Fruit fly (Drosophila melanogaster) whole organism, larva: Measurements from ENCODE around the gene Vm26Aa.
A peak's percentile ranks its signal among the peaks of the same experiment; 100 is the strongest.

Experiments
- noc ChIP-seq: fragments of 200-800 bp; sonication (Bioruptor generic); optimal IDR thresholded peaks from 3 replicates; lab custom pipeline; 2019; ENCODE audit warnings: missing biosample characterization, mild to moderate bottlenecking, missing genetic modification characterization, moderate library complexity

Vm26Aa gene

DNA sequence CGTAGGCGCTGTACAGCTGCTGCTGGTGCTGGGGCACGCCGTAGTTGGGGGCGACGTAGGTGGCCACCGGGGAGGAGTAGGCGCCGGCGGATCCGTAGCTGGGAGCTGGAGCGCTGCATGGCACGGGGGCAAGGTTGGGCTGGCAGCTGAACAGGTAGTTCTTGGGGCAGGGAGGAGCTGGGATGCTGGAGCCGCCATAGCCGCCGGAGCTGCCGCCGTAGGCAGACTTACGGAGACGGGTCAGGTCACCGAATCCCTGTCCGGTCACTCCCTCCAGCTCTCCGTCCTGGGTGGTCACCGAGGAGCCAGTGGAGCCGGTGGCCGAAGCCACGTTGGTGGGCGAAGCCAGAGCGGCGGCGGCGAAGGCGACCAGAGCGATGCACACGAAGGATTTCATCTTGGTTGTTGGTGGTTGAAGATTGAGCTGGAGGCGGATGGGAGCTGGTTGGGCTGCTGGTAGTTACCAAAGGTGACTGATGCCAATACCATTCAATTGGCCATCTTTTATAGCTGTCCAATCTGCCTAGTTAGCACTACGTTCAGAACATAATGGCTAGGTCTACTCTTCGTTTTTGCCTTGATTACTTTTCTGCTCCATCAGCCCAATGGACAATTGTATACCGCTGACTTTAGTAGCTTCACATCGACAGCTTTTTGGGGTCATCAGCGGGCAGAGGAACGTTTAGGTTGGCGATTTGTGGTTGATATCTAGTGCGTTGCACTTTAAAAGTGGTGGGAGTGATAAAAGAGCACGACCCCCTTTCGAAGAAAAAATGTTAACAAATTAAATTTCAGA lies at the start of gene Vm26Aa:
Gene Vm26Aa, minus strand, starts transcription at position 478 of the 796 bp plus-strand sequence.
- no peak for TF ChIP-seq noc (tag; lab: Kevin White, UChicago)

DNA sequence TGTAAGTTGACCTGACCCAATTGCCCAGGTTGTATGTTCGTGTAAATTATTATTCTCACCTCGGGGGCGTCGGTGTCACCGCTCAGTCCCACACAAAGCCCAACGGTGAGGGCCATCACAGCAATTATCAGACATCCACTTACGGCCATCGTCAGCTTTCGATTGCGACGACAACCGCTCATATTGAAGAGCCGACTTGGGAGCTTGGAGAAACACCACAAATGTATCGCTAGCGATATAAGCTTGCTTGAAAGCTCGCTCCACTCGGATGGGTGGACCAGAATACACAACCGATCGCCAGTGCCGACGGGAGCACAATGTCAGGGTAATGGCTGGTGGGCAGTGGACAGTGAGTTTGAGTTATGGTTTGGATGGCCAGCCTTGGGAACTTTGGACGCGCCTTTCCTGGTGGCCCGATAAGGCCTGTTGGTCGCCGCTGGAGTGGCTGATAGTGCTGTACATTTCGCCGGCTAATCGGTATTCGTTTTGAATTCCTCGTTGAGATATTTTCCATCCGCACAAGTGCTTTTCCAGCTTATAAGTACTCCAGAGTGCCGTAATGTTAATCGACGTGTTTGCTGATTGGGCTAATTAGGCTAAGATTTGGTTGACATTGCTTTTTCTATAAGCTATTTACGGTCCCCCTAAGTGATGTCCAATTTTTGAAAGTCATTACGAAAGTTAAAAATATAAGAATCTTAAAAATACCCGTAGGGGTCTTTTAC lies 46.5 kb upstream of the Vm26Aa start, which contains the start of gene Gal:
Gene Gal, minus strand, starts transcription at position 320 of the 725 bp plus-strand sequence.
- TF ChIP-seq noc (tag; lab: Kevin White, UChicago): no peak

DNA sequence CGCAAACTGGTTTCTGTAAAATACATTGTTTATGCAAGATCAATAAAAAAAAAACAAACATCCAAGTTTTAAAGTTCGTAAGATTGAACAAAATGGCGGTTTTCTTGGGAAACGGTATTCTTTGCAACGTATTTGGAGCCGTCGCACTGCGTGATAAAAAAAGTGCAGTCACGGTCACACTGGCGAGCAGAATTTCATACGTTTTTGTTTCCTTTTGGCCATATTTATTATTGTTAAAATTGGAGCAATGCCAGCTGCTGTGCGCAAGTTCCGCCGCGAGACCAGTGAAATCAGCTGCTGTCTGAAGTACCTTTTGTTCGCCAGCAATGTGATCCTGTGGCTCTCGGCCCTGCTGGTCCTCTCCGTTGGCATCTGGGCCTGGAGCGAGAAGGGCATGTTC lies 39.9 kb upstream of the Vm26Aa start, which contains the start of gene Tsp26A:
Gene Tsp26A, plus strand, starts transcription at position 164 of the 400 bp plus-strand sequence.
- no peak for TF ChIP-seq noc (tag; lab: Kevin White, UChicago)

DNA sequence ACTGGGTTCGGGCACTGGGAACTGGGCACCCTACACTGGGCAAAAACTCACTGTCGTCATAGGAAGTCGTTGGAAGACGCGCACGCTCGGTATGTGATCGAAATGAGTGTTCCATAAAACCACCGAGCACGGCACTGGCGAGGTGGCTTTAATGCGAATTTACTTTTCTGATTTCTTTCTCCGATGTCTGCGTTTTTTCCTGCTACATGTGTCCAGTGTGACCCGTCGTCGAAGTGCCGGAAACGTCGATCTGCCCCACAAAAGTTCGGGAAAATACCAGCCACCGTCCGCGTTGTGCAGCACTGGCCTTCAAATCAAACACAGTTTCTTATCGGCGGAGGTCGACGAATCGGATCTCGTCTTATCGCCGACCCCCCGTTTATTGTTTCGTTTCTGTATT lies 39.1 kb upstream of the Vm26Aa start, which contains the start of gene Kdm5:
Gene Kdm5, minus strand, starts transcription at position 255 of the 400 bp plus-strand sequence.
- peak; percentile 69 for TF ChIP-seq noc (tag; lab: Kevin White, UChicago)

DNA sequence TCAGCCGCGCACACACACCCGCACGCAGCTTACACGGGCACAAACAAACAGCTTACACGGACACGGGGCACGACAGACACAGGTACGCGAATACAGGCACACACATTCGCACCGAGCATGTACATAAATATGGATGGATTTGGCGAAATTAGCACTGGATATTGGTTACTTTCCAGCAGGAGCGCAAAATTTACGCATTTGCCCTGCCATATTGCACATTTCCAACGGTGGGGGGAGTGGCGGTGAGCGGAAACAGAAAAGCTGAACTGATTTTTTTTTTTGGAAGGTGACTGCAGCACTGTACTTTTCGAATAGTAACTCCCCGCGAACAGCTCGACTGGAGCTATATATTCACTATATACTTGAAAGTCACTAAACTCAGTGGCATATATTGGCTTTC lies 38.2 kb upstream of the Vm26Aa start:
- no peak for TF ChIP-seq noc (tag; lab: Kevin White, UChicago)

DNA sequence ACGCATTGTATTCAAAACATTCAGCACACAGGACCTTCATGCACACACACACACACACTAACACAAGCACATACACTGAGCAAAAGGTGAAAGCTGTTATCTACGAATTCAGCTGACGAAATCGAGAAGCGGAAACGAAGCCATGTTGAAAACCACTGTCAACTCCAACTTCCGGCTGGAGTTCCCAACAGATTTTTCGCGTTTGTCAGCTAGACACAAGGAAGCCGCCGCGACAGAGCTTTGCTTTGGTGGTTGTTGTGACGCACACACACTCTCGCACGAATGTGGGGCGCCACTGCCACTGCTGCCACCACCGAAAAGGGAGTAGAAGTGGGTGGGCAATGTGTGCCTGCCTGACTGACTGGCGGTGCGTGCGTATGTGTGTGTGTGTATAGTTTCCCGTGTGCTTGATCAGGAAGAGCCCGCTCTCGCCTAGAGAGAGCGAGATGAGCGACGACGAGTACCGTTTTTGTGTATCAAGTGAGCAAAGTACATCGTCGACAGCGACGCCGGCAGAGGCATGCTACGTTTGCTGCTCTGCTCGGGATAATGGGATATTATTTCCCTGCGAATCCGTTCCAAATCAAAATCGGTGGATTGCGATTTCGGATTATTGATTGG lies 37.6 kb upstream of the Vm26Aa start:
- TF ChIP-seq noc (tag; lab: Kevin White, UChicago): no peak

DNA sequence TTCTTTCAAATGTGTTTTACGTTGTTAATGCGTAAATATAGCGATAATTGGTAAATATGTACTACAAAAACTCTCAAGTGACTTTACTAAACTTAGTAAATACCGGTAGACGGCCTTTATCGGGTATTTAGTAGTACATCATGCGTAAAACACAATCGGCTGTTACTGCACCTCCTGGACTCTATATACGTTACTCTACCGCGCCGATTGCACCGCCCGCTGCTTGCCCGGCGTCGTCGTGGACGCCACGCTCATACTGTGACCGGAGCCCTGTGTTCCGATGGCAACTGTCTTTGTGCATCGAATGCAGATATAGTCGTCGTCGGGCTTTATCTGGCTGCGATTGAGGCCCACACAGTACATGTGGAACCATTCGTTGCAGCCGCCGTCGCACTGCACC lies 30.3 kb upstream of the Vm26Aa start:
- no peak for TF ChIP-seq noc (tag; lab: Kevin White, UChicago)

DNA sequence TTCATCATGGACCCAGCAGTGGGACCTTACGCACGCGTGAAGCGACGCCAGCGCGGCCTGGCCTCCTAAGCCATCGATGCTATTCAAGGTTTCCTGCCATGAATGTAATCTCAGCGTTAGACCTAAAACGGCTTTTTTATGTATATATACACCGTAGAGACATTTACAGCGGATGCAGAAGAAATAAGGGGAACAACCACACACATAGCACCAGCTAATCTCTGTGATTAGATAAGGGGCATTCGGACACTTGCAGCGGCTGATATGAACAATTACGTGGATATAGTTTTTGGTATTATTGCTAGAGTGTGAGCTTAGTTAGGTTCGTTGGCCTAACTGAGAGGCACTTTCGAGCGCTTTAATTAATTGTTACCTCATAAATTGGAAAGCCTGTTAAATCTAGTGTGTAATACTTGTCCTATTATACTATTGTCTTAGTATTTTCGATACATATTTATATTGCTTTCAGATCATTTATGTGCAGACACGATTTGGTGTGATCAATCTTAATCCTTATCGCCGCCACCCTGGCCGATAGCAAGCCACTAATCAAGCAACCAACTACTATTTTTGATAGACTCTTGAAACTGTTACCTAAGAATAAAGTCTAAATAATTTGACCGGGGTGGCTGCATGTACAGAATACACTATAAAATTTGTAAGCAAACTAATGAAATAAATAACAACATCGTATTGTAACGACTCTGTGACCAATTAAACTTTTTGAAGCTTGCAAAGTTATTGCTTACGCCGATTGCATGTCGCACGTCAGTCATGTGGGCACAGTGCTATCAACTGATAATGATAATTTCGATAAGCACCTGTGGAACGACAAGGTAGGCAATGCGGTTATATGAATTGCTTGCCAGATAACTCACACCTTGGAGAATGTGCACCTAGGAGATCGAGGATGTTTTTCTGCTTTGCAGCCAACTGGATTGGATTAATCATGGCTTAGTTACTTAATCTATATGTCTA lies 28.3 kb upstream of the Vm26Aa start:
- no peak for TF ChIP-seq noc (tag; lab: Kevin White, UChicago)

DNA sequence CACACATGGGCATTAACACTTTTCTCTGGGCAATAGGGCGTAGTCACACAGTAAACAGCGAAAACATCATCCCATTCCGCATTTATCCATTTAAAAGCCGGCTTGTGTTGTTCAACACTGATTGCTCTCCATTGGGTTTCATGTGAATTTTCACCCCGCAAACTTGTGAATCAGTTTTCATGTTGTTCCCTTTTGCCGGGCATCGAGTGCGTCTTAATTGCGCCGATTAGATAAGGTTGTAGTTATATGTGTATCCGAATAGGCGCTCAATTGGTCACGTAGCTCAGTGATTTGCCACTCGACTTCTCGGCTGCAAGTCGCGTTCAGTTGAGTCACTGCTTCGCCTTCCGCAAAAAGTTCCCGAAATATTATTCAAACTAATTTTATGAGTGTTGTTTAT lies 26.8 kb upstream of the Vm26Aa start:
- no peak for TF ChIP-seq noc (tag; lab: Kevin White, UChicago)

DNA sequence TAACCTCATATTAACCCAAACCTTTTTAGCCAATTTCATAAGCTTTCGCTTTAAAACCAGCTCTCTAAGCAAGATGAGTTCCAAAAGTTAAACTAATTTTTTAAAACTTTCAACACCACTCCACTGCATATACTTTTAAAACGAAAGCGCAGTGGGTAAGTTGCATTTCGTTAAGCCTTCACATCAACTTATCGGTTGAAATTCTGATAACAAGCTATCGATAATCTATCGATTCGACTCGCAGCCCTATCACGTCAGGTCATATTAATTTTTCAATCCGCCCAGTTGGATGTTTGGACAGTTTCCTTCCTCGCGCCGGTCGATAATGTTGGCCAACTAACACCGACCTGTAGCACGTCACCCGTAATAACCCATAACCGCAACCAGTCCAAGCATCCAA lies 26.0 kb upstream of the Vm26Aa start, which contains the start of gene ifc:
Gene ifc, plus strand, starts transcription at position 255 of the 400 bp plus-strand sequence.
- no peak for TF ChIP-seq noc (tag; lab: Kevin White, UChicago)

DNA sequence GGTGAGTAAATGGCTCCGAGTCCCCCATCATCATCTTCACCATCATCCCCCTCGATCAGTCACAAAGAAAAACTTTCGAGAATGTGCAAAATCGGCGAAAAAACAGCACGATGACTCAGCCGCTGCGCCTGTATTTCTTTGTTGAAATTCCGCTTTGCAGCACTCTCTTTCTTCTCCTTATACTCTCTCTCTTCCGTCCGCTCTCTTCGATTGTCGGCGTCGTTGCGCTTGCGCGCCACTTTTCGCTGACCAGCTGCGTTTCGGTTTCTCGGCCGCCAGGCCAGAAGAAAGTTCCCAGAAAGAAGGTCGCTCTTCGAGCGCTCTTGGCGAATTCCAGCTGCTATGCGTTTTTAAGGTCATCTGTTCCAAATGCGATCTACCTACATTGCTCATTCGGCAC lies 23.1 kb upstream of the Vm26Aa start:
- no peak for TF ChIP-seq noc (tag; lab: Kevin White, UChicago)

DNA sequence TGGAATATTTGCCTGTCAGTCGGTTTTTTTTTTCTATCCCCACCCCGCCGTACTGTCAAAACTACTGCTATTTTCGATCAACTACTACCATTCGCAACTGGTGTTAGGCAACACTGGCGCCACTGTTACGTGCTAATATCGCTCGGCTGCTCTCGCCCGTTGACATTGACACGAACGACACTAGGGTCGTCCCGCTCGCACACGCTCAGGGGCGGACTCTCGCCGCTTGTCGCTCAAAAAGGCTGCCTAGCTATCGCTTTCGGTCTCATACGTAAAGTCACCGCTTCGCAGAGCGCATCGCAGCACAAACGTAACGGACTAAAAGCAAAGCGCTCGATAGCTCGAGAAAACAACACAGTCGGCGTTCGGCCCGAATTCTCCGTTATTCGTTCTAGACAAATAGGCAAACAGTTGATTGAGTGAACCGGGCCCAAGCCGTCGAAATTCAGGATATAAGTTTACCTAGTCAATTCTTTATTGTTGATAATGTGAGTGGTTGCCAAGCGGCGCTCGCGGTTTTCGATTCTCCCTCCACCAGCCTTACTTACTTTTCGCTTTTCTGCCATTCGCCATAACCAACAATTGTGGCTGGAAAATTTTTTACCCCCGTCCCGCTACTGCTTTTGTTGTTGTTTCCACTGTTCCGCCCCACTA lies 22.3 kb upstream of the Vm26Aa start:
- peak; percentile 19 for TF ChIP-seq noc (tag; lab: Kevin White, UChicago)

DNA sequence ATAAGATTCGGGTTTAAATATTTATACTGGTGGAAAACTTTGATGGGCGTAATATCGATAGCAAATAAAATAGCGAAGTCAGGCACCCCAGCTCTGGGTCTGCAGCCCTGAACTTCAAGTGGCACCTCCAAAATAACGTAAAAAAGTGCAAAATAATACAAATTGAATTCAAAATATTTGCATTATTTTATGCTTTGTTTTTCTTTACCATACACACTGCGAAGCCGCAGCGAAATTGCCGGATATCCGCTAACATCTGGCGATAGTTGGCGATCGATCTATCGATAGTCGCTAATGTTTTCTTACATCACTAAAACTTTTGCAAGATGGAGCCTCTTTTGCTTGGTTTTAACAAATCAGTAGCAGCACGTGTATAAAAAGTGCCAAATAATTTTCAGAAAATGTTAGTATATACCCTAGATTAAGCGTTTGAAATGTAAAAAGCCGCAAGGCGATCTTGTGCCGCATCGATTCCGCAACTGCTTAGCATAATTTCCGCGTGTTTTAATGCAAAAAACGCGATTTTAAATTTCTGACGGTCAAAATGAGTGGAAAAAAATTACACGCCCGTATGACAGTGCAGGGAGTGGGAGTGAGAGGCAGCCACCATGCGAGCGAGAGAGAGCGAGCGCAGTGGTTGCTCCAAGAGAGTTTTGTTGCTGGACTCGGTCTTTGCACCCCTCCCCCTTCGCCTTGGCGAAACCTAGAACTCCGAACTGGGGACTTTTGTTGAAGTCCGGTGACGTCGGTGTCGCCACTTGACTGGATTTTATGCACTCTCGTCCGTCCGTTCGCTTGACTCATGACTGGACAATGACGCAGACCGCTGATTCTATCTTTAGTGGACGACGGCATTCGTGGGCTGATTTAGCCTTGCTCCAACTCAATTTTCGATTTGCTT lies 21.5 kb upstream of the Vm26Aa start, which contains the start of gene eIF4A:
Gene eIF4A, plus strand, starts transcription at position 332 of the 901 bp plus-strand sequence.
- no peak for TF ChIP-seq noc (tag; lab: Kevin White, UChicago)
